Worm (Caenorhabditis elegans) whole organism, early embryonic: ENCODE results near the gene tre-3.

Source experiments
- B0310.2 ChIP-seq: sonication (generic microtip); optimal IDR thresholded peaks from 2 replicates; lab custom pipeline; 2016; ENCODE audit warnings: mild to moderate bottlenecking, missing genetic modification characterization, missing compliant biosample characterization
- F13C5.2 ChIP-seq: sonication (generic microtip); optimal IDR thresholded peaks from 2 replicates; lab custom pipeline; 2017; ENCODE audit warnings: mild to moderate bottlenecking, missing genetic modification characterization, inconsistent platforms, missing compliant biosample characterization
- aly-1 ChIP-seq: sonication (generic microtip); optimal IDR thresholded peaks from 2 replicates; lab custom pipeline; 2016; ENCODE audit warnings: missing genetic modification characterization, missing compliant biosample characterization
- ama-1 ChIP-seq: fragments of 150-350 bp; optimal IDR thresholded peaks from 2 replicates; lab custom pipeline; 2014
- ceh-13 ChIP-seq: fragments of 200-800 bp; sonication (Bioruptor generic); optimal IDR thresholded peaks from 2 replicates; lab custom pipeline; 2018; ENCODE audit warnings: mild to moderate bottlenecking, missing genetic modification characterization, missing compliant biosample characterization
- ceh-36 ChIP-seq: sonication (generic microtip); optimal IDR thresholded peaks from 2 replicates; lab custom pipeline; 2016; ENCODE audit warnings: missing genetic modification characterization, inconsistent platforms, missing compliant biosample characterization
- ets-7 ChIP-seq: sonication (generic microtip); optimal IDR thresholded peaks from 2 replicates; lab custom pipeline; 2016; ENCODE audit warnings: missing genotype, missing genetic modification characterization, missing compliant biosample characterization
- flt-1 ChIP-seq: fragments of 200-800 bp; sonication (Bioruptor generic); IDR thresholded peaks from 2 replicates; pipeline ENCODE4 v1.3.6; 2022; ENCODE audit warnings: missing genetic modification characterization, missing compliant biosample characterization
- hmbx-1 ChIP-seq: sonication (generic microtip); optimal IDR thresholded peaks from 2 replicates; lab custom pipeline; 2016; ENCODE audit warnings: mild to moderate bottlenecking, missing genetic modification characterization, missing compliant biosample characterization
- hmg-4 ChIP-seq: fragments of 200-800 bp; sonication (Bioruptor generic); optimal IDR thresholded peaks from 2 replicates; lab custom pipeline; 2018; ENCODE audit warnings: mild to moderate bottlenecking, missing genetic modification characterization, missing compliant biosample characterization
- hnd-1 ChIP-seq: sonication (generic microtip); optimal IDR thresholded peaks from 2 replicates; lab custom pipeline; 2016; ENCODE audit warnings: missing genetic modification characterization, missing compliant biosample characterization
- pes-1 ChIP-seq: fragments of 200-800 bp; sonication (Bioruptor generic); IDR thresholded peaks from 2 replicates; pipeline ENCODE4 v1.3.6; 2022; ENCODE audit warnings: missing genetic modification reagents, missing genetic modification characterization, missing compliant biosample characterization
- scrt-1 ChIP-seq: fragments of 200-800 bp; sonication (Bioruptor generic); IDR thresholded peaks from 2 replicates; pipeline ENCODE4 v1.3.6; 2022; ENCODE audit warnings: missing genetic modification characterization, missing compliant biosample characterization
- sea-1 ChIP-seq: fragments of 200-800 bp; sonication (Bioruptor generic); conservative IDR thresholded peaks from 2 replicates; pipeline ENCODE4 v1.3.6; 2022; ENCODE audit warnings: missing genetic modification characterization, missing compliant biosample characterization
- tbx-11 ChIP-seq: fragments of 200-800 bp; sonication (Bioruptor generic); IDR thresholded peaks from 2 replicates; pipeline ENCODE4 v1.3.6; 2022; ENCODE audit warnings: missing genetic modification characterization, missing compliant biosample characterization
- tbx-37 ChIP-seq: fragments of 200-800 bp; sonication (Bioruptor generic); conservative IDR thresholded peaks from 2 replicates; pipeline ENCODE4 v1.3.6; 2022; ENCODE audit warnings: missing genetic modification reagents, missing genetic modification characterization, missing compliant biosample characterization
- tra-4 ChIP-seq: sonication (generic microtip); optimal IDR thresholded peaks from 2 replicates; lab custom pipeline; 2017; ENCODE audit warnings: missing genetic modification characterization, missing compliant biosample characterization

tre-3 gene

ce11 chrV:11676498-11676897, 39.2 kb downstream of the tre-3 start:
- TF ChIP-seq ama-1 (lab: Kevin White, UChicago) (no peak), flt-1 (no peak), hnd-1 (no peak), sea-1 (GFP tag; lab: Robert Waterston, UW) (no peak), scrt-1 (GFP tag; lab: Robert Waterston, UW) (no peak), tra-4 (tag; lab: Kevin White, UChicago) (no peak), ets-7 (tag; lab: Kevin White, UChicago) (no peak), tbx-11 (GFP tag; lab: Robert Waterston, UW) (no peak), hmg-4 (GFP tag; lab: Kevin White, UChicago) (no peak), aly-1 (no peak), ceh-13 (GFP tag; lab: Kevin White, UChicago) (no peak), B0310.2 (tag; lab: Kevin White, UChicago) (no peak), pes-1 (GFP tag; lab: Robert Waterston, UW) (no peak), F13C5.2 (tag; lab: Kevin White, UChicago) (no peak), ceh-36 (tag; lab: Kevin White, UChicago) (no peak), tbx-37 (no peak), hmbx-1 (no peak)

- TF ChIP-seq ceh-13 (GFP tag; lab: Kevin White, UChicago) (no peak), ama-1 (lab: Kevin White, UChicago) (no peak), tbx-11 (GFP tag; lab: Robert Waterston, UW) (no peak), flt-1 (no peak), aly-1 (no peak), hmg-4 (GFP tag; lab: Kevin White, UChicago) (no peak), sea-1 (GFP tag; lab: Robert Waterston, UW) (no peak), hnd-1 (no peak), B0310.2 (tag; lab: Kevin White, UChicago) (no peak), F13C5.2 (tag; lab: Kevin White, UChicago) (no peak), tbx-37 (no peak), ets-7 (tag; lab: Kevin White, UChicago) (no peak), hmbx-1 (no peak), pes-1 (GFP tag; lab: Robert Waterston, UW) (no peak), tra-4 (tag; lab: Kevin White, UChicago) (no peak), scrt-1 (GFP tag; lab: Robert Waterston, UW) (no peak), ceh-36 (tag; lab: Kevin White, UChicago) (no peak)
Measured at ce11 chrV:11675638-11676037, 40.1 kb downstream of the tre-3 start, which contains the start of gene ape-1. Gene ape-1 (plus strand): TSS chrV:11675938.

DNA sequence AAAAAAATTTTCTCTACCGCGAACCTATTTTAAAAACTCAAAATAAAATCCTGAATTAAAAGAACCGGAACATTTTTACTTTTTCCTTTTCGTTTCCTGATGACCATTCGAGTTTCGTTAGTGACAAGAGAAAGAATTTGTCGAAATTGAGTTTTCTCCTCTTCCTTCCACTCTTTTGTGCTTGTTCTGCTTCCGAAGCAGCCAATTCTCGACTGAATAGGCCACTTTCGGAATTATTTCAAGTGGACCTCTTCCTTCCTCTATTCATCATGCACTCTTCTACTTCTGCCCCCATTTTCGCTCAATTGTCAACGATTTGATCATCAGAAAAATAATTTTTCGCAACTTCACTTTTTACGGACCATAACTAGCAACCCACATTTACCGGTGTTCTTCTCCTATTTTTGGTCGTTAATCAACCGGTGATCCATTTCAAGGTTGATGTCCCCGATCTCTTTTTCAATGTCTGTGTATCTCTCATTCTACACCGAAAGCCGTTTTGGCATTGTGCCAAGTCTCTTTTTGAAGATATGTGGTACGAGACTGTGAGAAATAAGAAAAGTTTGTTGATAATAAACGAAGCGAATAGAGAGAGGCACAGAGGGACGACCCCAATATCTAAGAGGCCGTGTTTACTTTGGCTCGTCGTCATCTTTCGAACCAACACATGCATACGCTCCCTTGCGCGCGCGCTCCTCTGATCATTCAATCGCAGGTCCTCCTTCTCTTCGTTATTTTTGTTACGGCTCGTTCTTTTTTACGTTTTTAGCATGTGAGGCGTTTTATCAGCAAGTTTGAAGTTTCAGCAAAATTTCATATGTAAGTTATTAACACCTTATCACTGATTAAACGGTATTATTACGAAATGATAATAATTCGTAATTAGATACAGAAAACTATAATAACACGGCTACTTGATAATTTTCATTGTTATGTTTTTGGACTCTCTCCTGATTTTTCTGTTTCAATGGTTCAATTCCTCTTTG, 40.8 kb downstream of the tre-3 start:
- no peak for TF ChIP-seq hmg-4 (GFP tag; lab: Kevin White, UChicago)
- no peak for TF ChIP-seq scrt-1 (GFP tag; lab: Robert Waterston, UW)
- no peak for TF ChIP-seq F13C5.2 (tag; lab: Kevin White, UChicago)
- TF ChIP-seq B0310.2 (tag; lab: Kevin White, UChicago): no peak
- TF ChIP-seq tbx-11 (GFP tag; lab: Robert Waterston, UW): no peak
- no peak for TF ChIP-seq hmbx-1
- no peak for TF ChIP-seq pes-1 (GFP tag; lab: Robert Waterston, UW)
- TF ChIP-seq aly-1: no peak
- TF ChIP-seq flt-1: no peak
- no peak for TF ChIP-seq tbx-37
- no peak for TF ChIP-seq sea-1 (GFP tag; lab: Robert Waterston, UW)
- TF ChIP-seq ceh-13 (GFP tag; lab: Kevin White, UChicago): no peak
- no peak for TF ChIP-seq ama-1 (lab: Kevin White, UChicago)
- TF ChIP-seq tra-4 (tag; lab: Kevin White, UChicago): no peak
- TF ChIP-seq hnd-1: no peak
- no peak for TF ChIP-seq ceh-36 (tag; lab: Kevin White, UChicago)

ce11 chrV:11673746-11674365, 41.8 kb downstream of the tre-3 start:
- TF ChIP-seq hmg-4 (GFP tag; lab: Kevin White, UChicago) (peak; percentile 30), tbx-37 (no peak)

- TF ChIP-seq hmg-4 (GFP tag; lab: Kevin White, UChicago) (no peak), tbx-11 (GFP tag; lab: Robert Waterston, UW) (no peak), scrt-1 (GFP tag; lab: Robert Waterston, UW) (no peak), sea-1 (GFP tag; lab: Robert Waterston, UW) (no peak), B0310.2 (tag; lab: Kevin White, UChicago) (no peak), flt-1 (no peak), ama-1 (lab: Kevin White, UChicago) (no peak), pes-1 (GFP tag; lab: Robert Waterston, UW) (no peak), ets-7 (tag; lab: Kevin White, UChicago) (no peak), ceh-13 (GFP tag; lab: Kevin White, UChicago) (no peak)
Measured at ce11 chrV:11672497-11672896, 43.2 kb downstream of the tre-3 start, which contains the start of gene lgc-44. Gene lgc-44 (minus strand): TSS chrV:11672597.

DNA sequence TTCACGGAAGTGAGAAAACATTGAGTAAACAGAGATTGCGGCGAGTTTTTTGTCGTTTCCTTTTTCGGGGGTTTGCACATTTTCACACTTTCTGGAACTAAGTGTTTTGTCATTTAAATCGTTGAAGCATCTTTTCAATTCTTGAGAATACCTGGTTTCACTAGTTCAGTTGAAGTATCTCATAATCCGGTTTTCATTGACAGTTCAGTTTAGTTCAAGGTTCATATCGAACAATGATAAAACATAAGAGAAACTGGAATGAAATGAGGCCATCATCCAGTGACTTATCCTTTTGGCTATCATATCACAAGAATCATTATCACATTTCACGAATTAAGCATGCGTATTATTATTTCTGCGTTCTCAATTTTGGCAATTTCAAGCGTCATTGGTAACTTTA, 48.5 kb downstream of the tre-3 start, which contains the start of gene F46F3.3:
F46F3.3 (plus strand) TSS at position 301 of the 400 bp plus-strand sequence.
- TF ChIP-seq tbx-11 (GFP tag; lab: Robert Waterston, UW) (no peak), B0310.2 (tag; lab: Kevin White, UChicago) (no peak)
